Worm (Caenorhabditis elegans) whole organism, young adult: ENCODE data around the gene R05F9.9.
A peak's percentile ranks its signal among the peaks of the same experiment; 100 is the strongest.

Experiments
- F10E7.11 ChIP-seq: sonication (generic microtip); optimal IDR thresholded peaks from 2 replicates; lab custom pipeline; 2017; ENCODE audit warnings: mild to moderate bottlenecking, missing genetic modification characterization, moderate library complexity, missing compliant biosample characterization
- F22D6.2 ChIP-seq: sonication (generic microtip); optimal IDR thresholded peaks from 2 replicates; lab custom pipeline; 2016; ENCODE audit warnings: mild to moderate bottlenecking, missing genetic modification characterization, missing compliant biosample characterization
- F33H1.4 ChIP-seq: fragments of 200-800 bp; sonication (Bioruptor generic); IDR thresholded peaks from 2 replicates; pipeline ENCODE4 v1.3.6; 2022; ENCODE audit warnings: missing genetic modification reagents, missing genetic modification characterization, missing compliant biosample characterization
- F39B2.1 ChIP-seq: fragments of 200-800 bp; sonication (Bioruptor generic); IDR thresholded peaks from 2 replicates; pipeline ENCODE4 v1.3.6; 2022; ENCODE audit warnings: missing genetic modification reagents, missing genetic modification characterization, missing compliant biosample characterization
- F49E8.2 ChIP-seq: sonication (generic microtip); optimal IDR thresholded peaks from 3 replicates; lab custom pipeline; 2017; ENCODE audit warnings: missing genetic modification characterization, mild to moderate bottlenecking, missing compliant biosample characterization, antibody characterized with exemption, moderate library complexity; ENCODE audit not compliant: insufficient read depth
- F52B5.7 ChIP-seq: sonication (generic microtip); optimal IDR thresholded peaks from 2 replicates; lab custom pipeline; 2016; ENCODE audit warnings: mild to moderate bottlenecking, missing genetic modification characterization, missing compliant biosample characterization
- F55B11.4 ChIP-seq: sonication (generic microtip); optimal IDR thresholded peaks from 2 replicates; lab custom pipeline; 2016; ENCODE audit warnings: missing compliant biosample characterization, missing genetic modification characterization, borderline replicate concordance; ENCODE audit not compliant: insufficient read depth
- F57A8.1 ChIP-seq: fragments of 200-800 bp; sonication (Bioruptor generic); optimal IDR thresholded peaks from 2 replicates; lab custom pipeline; 2018; ENCODE audit warnings: mild to moderate bottlenecking, missing genetic modification characterization, moderate library complexity, missing compliant biosample characterization
- K12H6.12 ChIP-seq: fragments of 200-800 bp; sonication (Bioruptor generic); optimal IDR thresholded peaks from 2 replicates; lab custom pipeline; 2018; ENCODE audit warnings: mild to moderate bottlenecking, missing genetic modification characterization, missing compliant biosample characterization
- T07F8.4 ChIP-seq: sonication (generic microtip); optimal IDR thresholded peaks from 2 replicates; lab custom pipeline; 2016; ENCODE audit warnings: mild to moderate bottlenecking, missing genetic modification characterization, moderate library complexity, missing compliant biosample characterization
- Y56A3A.18 ChIP-seq: fragments of 200-800 bp; sonication (Bioruptor generic); IDR thresholded peaks from 2 replicates; pipeline ENCODE4 v1.3.6; 2022; ENCODE audit warnings: missing genetic modification reagents, missing genetic modification characterization, missing compliant biosample characterization
- Y79H2A.3 ChIP-seq: fragments of 200-800 bp; sonication (Bioruptor generic); conservative IDR thresholded peaks from 2 replicates; pipeline ENCODE4 v1.3.6; 2022; ENCODE audit warnings: missing genetic modification reagents, missing genetic modification characterization, missing compliant biosample characterization
- ZK185.1 ChIP-seq: sonication (generic microtip); optimal IDR thresholded peaks from 2 replicates; lab custom pipeline; 2016; ENCODE audit warnings: mild to moderate bottlenecking, missing genetic modification characterization, missing compliant biosample characterization; ENCODE audit not compliant: poor library complexity, severe bottlenecking
- bed-1 ChIP-seq: fragments of 200-800 bp; sonication (Bioruptor generic); IDR thresholded peaks from 2 replicates; pipeline ENCODE4 v1.3.6; 2022; ENCODE audit warnings: missing genetic modification reagents, missing genetic modification characterization, missing compliant biosample characterization
- bed-2 ChIP-seq: fragments of 200-800 bp; sonication (Bioruptor generic); IDR thresholded peaks from 2 replicates; pipeline ENCODE4 v1.3.6; 2022; ENCODE audit warnings: missing genetic modification reagents, missing genetic modification characterization, missing compliant biosample characterization
- ccch-3 ChIP-seq: fragments of 200-800 bp; sonication (Bioruptor generic); optimal IDR thresholded peaks from 2 replicates; lab custom pipeline; 2018; ENCODE audit warnings: mild to moderate bottlenecking, missing genetic modification characterization, missing compliant biosample characterization
- cebp-2 ChIP-seq: fragments of 200-800 bp; sonication (Bioruptor generic); IDR thresholded peaks from 2 replicates; pipeline ENCODE4 v1.3.6; 2022; ENCODE audit warnings: missing genetic modification characterization, missing compliant biosample characterization
- ceh-79 ChIP-seq: sonication (generic microtip); optimal IDR thresholded peaks from 2 replicates; lab custom pipeline; 2017; ENCODE audit warnings: mild to moderate bottlenecking, missing genetic modification characterization, missing compliant biosample characterization
- ceh-91 ChIP-seq: fragments of 200-800 bp; sonication (Bioruptor generic); IDR thresholded peaks from 2 replicates; pipeline ENCODE4 v1.3.6; 2022; ENCODE audit warnings: missing genetic modification reagents, missing genetic modification characterization, missing compliant biosample characterization
- die-1 ChIP-seq: sonication (generic microtip); optimal IDR thresholded peaks from 2 replicates; lab custom pipeline; 2016; ENCODE audit warnings: missing genotype, mild to moderate bottlenecking, missing genetic modification characterization, missing compliant biosample characterization
- him-1 ChIP-seq: sonication (generic microtip); optimal IDR thresholded peaks from 2 replicates; lab custom pipeline; 2016; ENCODE audit warnings: missing genotype, missing genetic modification reagents, missing genetic modification characterization, missing compliant biosample characterization
- hlh-12 ChIP-seq: sonication (generic microtip); optimal IDR thresholded peaks from 2 replicates; lab custom pipeline; 2016; ENCODE audit warnings: missing genetic modification characterization, missing compliant biosample characterization
- hlh-26 ChIP-seq: fragments of 200-800 bp; sonication (Bioruptor generic); conservative IDR thresholded peaks from 2 replicates; pipeline ENCODE4 v1.3.6; 2022; ENCODE audit warnings: missing genetic modification reagents, missing genetic modification characterization, missing compliant biosample characterization
- hmg-1.2 ChIP-seq: fragments of 200-800 bp; sonication (Bioruptor generic); IDR thresholded peaks from 2 replicates; pipeline ENCODE4 v1.3.6; 2022; ENCODE audit warnings: missing genetic modification reagents, missing genetic modification characterization, missing compliant biosample characterization
- hrde-1 ChIP-seq: sonication (generic microtip); optimal IDR thresholded peaks from 2 replicates; lab custom pipeline; 2016; ENCODE audit warnings: missing genetic modification characterization, mild to moderate bottlenecking, missing compliant biosample characterization, moderate library complexity, missing genotype, missing genetic modification reagents, borderline replicate concordance
- let-526 ChIP-seq: fragments of 200-800 bp; sonication (Bioruptor generic); IDR thresholded peaks from 2 replicates; pipeline ENCODE4 v1.3.6; 2022; ENCODE audit warnings: missing genetic modification reagents, missing genetic modification characterization, missing compliant biosample characterization
- let-607 ChIP-seq, 2 experiments: fragments of 200-800 bp in 1 of 2; sonication (Bioruptor generic) in 1 of 2; sonication (generic microtip) in 1 of 2; optimal IDR thresholded peaks; 2 replicates each; lab custom pipeline; 2016 to 2018; ENCODE audit warnings: mild to moderate bottlenecking in 2 of 2, missing compliant biosample characterization in 2 of 2, missing genetic modification characterization in 2 of 2, moderate library complexity in 2 of 2, missing genotype in 1 of 2
- lir-1 ChIP-seq: fragments of 200-800 bp; sonication (Bioruptor generic); conservative IDR thresholded peaks from 2 replicates; pipeline ENCODE4 v1.3.6; 2022; ENCODE audit warnings: missing genetic modification reagents, missing genetic modification characterization, missing compliant biosample characterization
- mel-28 ChIP-seq: sonication (generic microtip); optimal IDR thresholded peaks from 2 replicates; lab custom pipeline; 2016; ENCODE audit warnings: borderline replicate concordance, mild to moderate bottlenecking, missing genetic modification characterization, missing compliant biosample characterization
- mes-4 ChIP-seq: sonication (generic microtip); optimal IDR thresholded peaks from 2 replicates; lab custom pipeline; 2016; ENCODE audit warnings: missing genotype, missing genetic modification characterization, missing compliant biosample characterization
- nfya-2 ChIP-seq: fragments of 200-800 bp; sonication (Bioruptor generic); IDR thresholded peaks from 2 replicates; pipeline ENCODE4 v1.3.6; 2022; ENCODE audit warnings: missing genetic modification reagents, missing genetic modification characterization, missing compliant biosample characterization
- nhr-179 ChIP-seq: sonication (generic microtip); optimal IDR thresholded peaks from 2 replicates; lab custom pipeline; 2016; ENCODE audit warnings: mild to moderate bottlenecking, missing genetic modification characterization, missing compliant biosample characterization
- nhr-80 ChIP-seq: sonication (generic microtip); optimal IDR thresholded peaks from 2 replicates; lab custom pipeline; 2016; ENCODE audit warnings: missing genetic modification characterization, missing compliant biosample characterization
- pha-4 ChIP-seq: fragments of 150-350 bp; sonication (generic microtip); optimal IDR thresholded peaks from 2 replicates; lab custom pipeline; 2014; ENCODE audit warnings: missing biosample characterization, missing genetic modification reagents, missing genetic modification characterization
- repo-1 ChIP-seq: sonication (generic microtip); optimal IDR thresholded peaks from 2 replicates; lab custom pipeline; 2017; ENCODE audit warnings: mild to moderate bottlenecking, missing genetic modification characterization, missing compliant biosample characterization
- rpc-1 ChIP-seq, 2 experiments: fragments of 150-350 bp in 1 of 2; sonication (generic microtip) in 1 of 2; optimal IDR thresholded peaks; 2 replicates each; lab custom pipeline; 2014 to 2018; ENCODE audit warnings: missing biosample characterization in 1 of 2, missing genetic modification characterization in 1 of 2, missing genetic modification reagents in 1 of 2, missing genotype in 1 of 2
- sdz-38 ChIP-seq: sonication (generic microtip); optimal IDR thresholded peaks from 2 replicates; lab custom pipeline; 2016; ENCODE audit warnings: missing genotype, missing genetic modification characterization, missing compliant biosample characterization
- sea-2 ChIP-seq: fragments of 200-800 bp; sonication (Bioruptor generic); IDR thresholded peaks from 2 replicates; pipeline ENCODE4 v1.3.6; 2022; ENCODE audit warnings: missing genetic modification characterization, missing compliant biosample characterization
- snpc-1.1 ChIP-seq: sonication (generic microtip); optimal IDR thresholded peaks from 2 replicates; lab custom pipeline; 2017; ENCODE audit warnings: missing genetic modification characterization, mild to moderate bottlenecking, missing compliant biosample characterization, antibody characterized with exemption, moderate library complexity, missing genotype, missing genetic modification reagents; ENCODE audit not compliant: insufficient read depth
- snpc-3.4 ChIP-seq: sonication (generic microtip); optimal IDR thresholded peaks from 2 replicates; lab custom pipeline; 2017; ENCODE audit warnings: missing genetic modification characterization, mild to moderate bottlenecking, missing compliant biosample characterization, antibody characterized with exemption, moderate library complexity, missing genotype, missing genetic modification reagents
- snpc-4 ChIP-seq, 5 experiments: fragments of 150-350 bp in 1 of 5; sonication (generic microtip) in 4 of 5; optimal IDR thresholded peaks; 2 replicates each; lab custom pipeline; 2014 to 2018; ENCODE audit warnings: missing genetic modification characterization in 5 of 5, missing biosample characterization in 3 of 5, antibody characterized with exemption in 2 of 5, mild to moderate bottlenecking in 2 of 5, missing compliant biosample characterization in 2 of 5, missing genotype in 2 of 5, moderate library complexity in 2 of 5, missing genetic modification reagents in 1 of 5
- tbp1 ChIP-seq: fragments of 200-800 bp; sonication (Bioruptor generic); optimal IDR thresholded peaks from 2 replicates; lab custom pipeline; 2018; ENCODE audit warnings: mild to moderate bottlenecking, missing genetic modification characterization, missing compliant biosample characterization
- xnd-1 ChIP-seq: sonication (generic microtip); optimal IDR thresholded peaks from 2 replicates; lab custom pipeline; 2016; ENCODE audit warnings: missing genotype, missing genetic modification reagents, missing genetic modification characterization, missing compliant biosample characterization
- zfh-2 ChIP-seq: fragments of 200-800 bp; sonication (Bioruptor generic); conservative IDR thresholded peaks from 2 replicates; pipeline ENCODE4 v1.3.6; 2022; ENCODE audit warnings: missing genetic modification reagents, missing genetic modification characterization, missing compliant biosample characterization
- zim-3 ChIP-seq: sonication (generic microtip); optimal IDR thresholded peaks from 2 replicates; lab custom pipeline; 2017; ENCODE audit warnings: mild to moderate bottlenecking, missing genetic modification characterization, moderate library complexity, missing compliant biosample characterization
- ztf-28 ChIP-seq: fragments of 200-800 bp; sonication (Bioruptor generic); IDR thresholded peaks from 2 replicates; pipeline ENCODE4 v1.3.6; 2022; ENCODE audit warnings: missing genetic modification reagents, missing genetic modification characterization, missing compliant biosample characterization

Gene R05F9.9

ce11 chrII:4942397-4942796 lies 40.5 kb upstream of the R05F9.9 start (continued):
- TF ChIP-seq hmg-1.2 (GFP tag; lab: Robert Waterston, UW) = peak; percentile 59
- TF ChIP-seq ceh-91 (GFP tag; lab: Robert Waterston, UW) = 0 out of 2 replicates have a peak, but pooled peaks have one; percentile 43
- peak; percentile 89 for TF ChIP-seq repo-1 (tag; lab: Kevin White, UChicago)
- no peak for TF ChIP-seq lir-1
- TF ChIP-seq zfh-2 = peak; percentile 83
- peak; percentile 76 for TF ChIP-seq mes-4 (tag; lab: Kevin White, UChicago)
- TF ChIP-seq snpc-1.1 (tag; lab: Kevin White, UChicago) = no peak
- TF ChIP-seq F52B5.7 = peak; percentile 91
- peak; percentile 66; the same call in 1 of the 2 replicates for TF ChIP-seq Y56A3A.18 (GFP tag; lab: Robert Waterston, UW)
- peak; percentile 91 for TF ChIP-seq tbp1 (GFP tag; lab: Kevin White, UChicago)
- no peak for TF ChIP-seq nfya-2 (GFP tag; lab: Robert Waterston, UW)
- no peak for TF ChIP-seq F55B11.4
- TF ChIP-seq ztf-28 (GFP tag; lab: Robert Waterston, UW) = 0 out of 2 replicates have a peak, but pooled peaks have one; percentile 56
- no peak for TF ChIP-seq F57A8.1 (GFP tag; lab: Kevin White, UChicago)
- no peak for TF ChIP-seq ccch-3 (GFP tag; lab: Kevin White, UChicago)
- TF ChIP-seq K12H6.12 (tag; lab: Kevin White, UChicago) = peak; percentile 18
- TF ChIP-seq xnd-1 (tag; lab: Kevin White, UChicago) = no peak
- TF ChIP-seq bed-2 (GFP tag; lab: Robert Waterston, UW) = no peak
- TF ChIP-seq let-526 (GFP tag; lab: Robert Waterston, UW) = peak; percentile 74; the same call in 1 of the 2 replicates
- no peak for TF ChIP-seq Y79H2A.3 (GFP tag; lab: Robert Waterston, UW)
- no peak for TF ChIP-seq hlh-26
- no peak for TF ChIP-seq pha-4 (tag; lab: Kevin White, UChicago)
- no peak for TF ChIP-seq mel-28 (tag; lab: Kevin White, UChicago)
- TF ChIP-seq sea-2 (GFP tag; lab: Robert Waterston, UW) = no peak
- peak; percentile 52 for TF ChIP-seq F10E7.11
- peak; percentile 64 for TF ChIP-seq die-1 (tag; lab: Kevin White, UChicago)
- TF ChIP-seq nhr-179 (tag; lab: Kevin White, UChicago) = no peak
- TF ChIP-seq him-1 = peak; percentile 42
- TF ChIP-seq ZK185.1 = peak; percentile 82
- TF ChIP-seq bed-1 = 0 out of 2 replicates have a peak, but pooled peaks have one; percentile 38
- TF ChIP-seq hlh-12 = no peak
- peak; percentile 64 for TF ChIP-seq snpc-4 (GFP tag; optimal IDR thresholded peaks at IDR 0.05; lab: Kevin White, UChicago)
- peak in 3 of 4 experiments; percentile 24 to 56 (median 29) for TF ChIP-seq snpc-4 (tag; optimal IDR thresholded peaks at IDR 0.05; lab: Kevin White, UChicago)
- TF ChIP-seq T07F8.4 (tag; lab: Kevin White, UChicago) = peak; percentile 58
- no peak for TF ChIP-seq nhr-80 (tag; lab: Kevin White, UChicago)
- TF ChIP-seq F39B2.1 (GFP tag; lab: Robert Waterston, UW) = no peak
- no peak for TF ChIP-seq sdz-38 (tag; lab: Kevin White, UChicago)
- TF ChIP-seq snpc-3.4 = no peak
- TF ChIP-seq let-607 (tag; optimal IDR thresholded peaks at IDR 0.05; lab: Kevin White, UChicago) = peak in 1 of 2 experiments; percentile 40
- TF ChIP-seq rpc-1 (optimal IDR thresholded peaks at IDR 0.05; lab: Kevin White, UChicago) = peak; percentile 73
- peak; percentile 77 for TF ChIP-seq rpc-1 (tag; optimal IDR thresholded peaks at IDR 0.05; lab: Kevin White, UChicago)
- TF ChIP-seq cebp-2 (GFP tag; lab: Robert Waterston, UW) = peak; percentile 87
- TF ChIP-seq hrde-1 (tag; lab: Kevin White, UChicago) = peak; percentile 84
- TF ChIP-seq ceh-79 = peak; percentile 33
- peak; percentile 61 for TF ChIP-seq zim-3 (tag; lab: Kevin White, UChicago)
- peak; percentile 46 for TF ChIP-seq F22D6.2 (tag; lab: Kevin White, UChicago)
- peak; percentile 46 for TF ChIP-seq F49E8.2 (tag; lab: Kevin White, UChicago)
- 0 out of 2 replicates have a peak, but pooled peaks have one; percentile 19 for TF ChIP-seq F33H1.4 (GFP tag; lab: Robert Waterston, UW)
